Worm (Caenorhabditis elegans) whole organism, midembryonic: ENCODE results near the gene nhr-127.

Experiments used
- T22C8.4 ChIP-seq: fragments of 200-800 bp; sonication (Bioruptor generic); IDR thresholded peaks from 2 replicates; pipeline ENCODE4 v1.3.6; 2022; ENCODE audit warnings: missing genetic modification characterization, missing compliant biosample characterization
- cog-1 ChIP-seq: sonication (generic microtip); optimal IDR thresholded peaks from 2 replicates; lab custom pipeline; 2016; ENCODE audit warnings: missing genetic modification characterization, missing compliant biosample characterization
- flt-1 ChIP-seq: fragments of 200-800 bp; sonication (Bioruptor generic); IDR thresholded peaks from 2 replicates; pipeline ENCODE4 v1.3.6; 2022; ENCODE audit warnings: missing genetic modification characterization, missing compliant biosample characterization
- klf-2 ChIP-seq: fragments of 200-800 bp; sonication (Bioruptor generic); conservative IDR thresholded peaks from 2 replicates; pipeline ENCODE4 v1.3.6; 2022; ENCODE audit warnings: missing genetic modification reagents, missing genetic modification characterization, missing compliant biosample characterization
- med-1 ChIP-seq: sonication (generic microtip); optimal IDR thresholded peaks from 2 replicates; lab custom pipeline; 2017; ENCODE audit warnings: missing genetic modification characterization, mild to moderate bottlenecking, missing compliant biosample characterization, antibody characterized with exemption, missing genetic modification reagents; ENCODE audit not compliant: insufficient read depth
- ref-1 ChIP-seq: fragments of 200-800 bp; sonication (Bioruptor generic); conservative IDR thresholded peaks from 2 replicates; pipeline ENCODE4 v1.3.6; 2022; ENCODE audit warnings: missing genetic modification reagents, missing genetic modification characterization, missing compliant biosample characterization
- tab-1 ChIP-seq: fragments of 200-800 bp; sonication (Bioruptor generic); IDR thresholded peaks from 2 replicates; pipeline ENCODE4 v1.3.6; 2022; ENCODE audit warnings: missing genetic modification characterization, missing compliant biosample characterization
- ztf-23 ChIP-seq: fragments of 200-800 bp; sonication (Bioruptor generic); IDR thresholded peaks from 2 replicates; pipeline ENCODE4 v1.3.6; 2022; ENCODE audit warnings: missing genetic modification reagents, missing genetic modification characterization, missing compliant biosample characterization
- ztf-29 ChIP-seq: fragments of 200-800 bp; sonication (Bioruptor generic); IDR thresholded peaks from 2 replicates; pipeline ENCODE4 v1.3.6; 2022; ENCODE audit warnings: missing genetic modification reagents, missing genetic modification characterization, missing compliant biosample characterization

nhr-127 gene

DNA sequence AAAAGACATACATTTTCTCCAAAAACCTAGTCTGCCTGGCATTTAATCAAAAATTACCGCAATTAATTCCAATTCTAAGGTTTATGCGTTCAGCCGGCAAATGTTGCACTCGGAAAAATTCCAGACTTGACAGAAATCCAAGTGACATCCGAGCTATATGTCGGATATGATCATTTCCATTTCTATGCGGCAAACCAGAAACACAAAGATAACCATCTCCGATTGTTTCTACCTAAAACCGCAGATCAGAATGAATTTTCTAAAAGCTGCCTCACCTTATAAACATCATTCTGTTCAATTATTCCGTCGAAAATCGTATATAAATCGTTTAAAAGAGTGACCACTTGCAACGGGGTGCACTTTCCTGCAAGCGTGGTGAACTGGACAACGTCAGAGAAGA is 10.7 kb upstream of the nhr-127 start:
- no peak for TF ChIP-seq ztf-23 (GFP tag; lab: Robert Waterston, UW)
- TF ChIP-seq med-1: no peak
- TF ChIP-seq T22C8.4 (GFP tag; lab: Robert Waterston, UW): no peak
- TF ChIP-seq ztf-29 (GFP tag; lab: Robert Waterston, UW): no peak
- no peak for TF ChIP-seq flt-1
- TF ChIP-seq klf-2 (GFP tag; lab: Robert Waterston, UW): no peak
- TF ChIP-seq ref-1 (GFP tag; lab: Robert Waterston, UW): no peak
- no peak for TF ChIP-seq tab-1 (GFP tag; lab: Robert Waterston, UW)
- TF ChIP-seq cog-1 (tag; lab: Kevin White, UChicago): no peak

DNA sequence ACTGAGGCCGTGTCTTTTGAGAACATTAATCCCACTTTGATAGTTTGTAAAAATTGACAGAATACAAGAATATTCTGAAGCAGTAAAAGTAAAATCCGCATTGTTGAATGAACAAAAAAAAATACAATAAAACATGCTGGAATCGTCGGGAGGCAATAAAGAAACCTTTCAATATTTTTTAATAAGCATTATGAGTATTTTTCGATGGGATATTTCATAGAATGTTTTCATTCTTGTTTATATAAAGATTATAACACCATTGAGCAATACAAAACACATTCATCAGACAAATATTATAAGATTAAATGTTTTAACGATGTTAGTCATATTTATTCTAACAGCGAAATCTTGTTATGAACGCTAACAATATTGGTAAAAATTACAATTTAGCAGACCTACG is 6.1 kb upstream of the nhr-127 start, which contains the start of gene gcy-20:
TSS of gene gcy-20 (minus strand) at position 101 of the 400 bp plus-strand sequence.
- TF ChIP-seq flt-1 (no peak), T22C8.4 (GFP tag; lab: Robert Waterston, UW) (no peak)

DNA sequence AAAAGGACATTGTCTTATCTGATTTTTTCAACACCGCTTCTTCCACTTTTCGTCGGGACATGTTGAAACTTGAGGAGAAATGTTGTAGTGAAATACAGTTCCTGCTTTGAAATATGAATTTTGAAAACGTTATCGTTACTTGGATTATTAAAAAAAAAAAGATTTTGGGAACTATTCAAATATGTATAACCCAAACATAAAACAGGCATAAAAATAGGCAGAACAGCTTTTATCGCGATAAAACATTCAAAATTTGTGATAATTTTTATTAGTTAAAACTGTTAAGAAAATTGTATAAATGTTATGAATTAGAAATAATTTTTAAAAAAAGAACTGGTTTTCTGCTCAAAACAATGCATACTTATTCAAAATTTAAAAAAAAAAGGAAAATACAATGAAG is 3.4 kb upstream of the nhr-127 start, which contains the start of gene bgnt-1.3:
TSS of gene bgnt-1.3 (minus strand) at position 101 of the 400 bp plus-strand sequence.
- TF ChIP-seq ref-1 (GFP tag; lab: Robert Waterston, UW): no peak
- TF ChIP-seq med-1: no peak
- TF ChIP-seq T22C8.4 (GFP tag; lab: Robert Waterston, UW): no peak
- TF ChIP-seq klf-2 (GFP tag; lab: Robert Waterston, UW): no peak
- TF ChIP-seq flt-1: no peak
- no peak for TF ChIP-seq cog-1 (tag; lab: Kevin White, UChicago)
- TF ChIP-seq ztf-29 (GFP tag; lab: Robert Waterston, UW): no peak
- no peak for TF ChIP-seq ztf-23 (GFP tag; lab: Robert Waterston, UW)

DNA sequence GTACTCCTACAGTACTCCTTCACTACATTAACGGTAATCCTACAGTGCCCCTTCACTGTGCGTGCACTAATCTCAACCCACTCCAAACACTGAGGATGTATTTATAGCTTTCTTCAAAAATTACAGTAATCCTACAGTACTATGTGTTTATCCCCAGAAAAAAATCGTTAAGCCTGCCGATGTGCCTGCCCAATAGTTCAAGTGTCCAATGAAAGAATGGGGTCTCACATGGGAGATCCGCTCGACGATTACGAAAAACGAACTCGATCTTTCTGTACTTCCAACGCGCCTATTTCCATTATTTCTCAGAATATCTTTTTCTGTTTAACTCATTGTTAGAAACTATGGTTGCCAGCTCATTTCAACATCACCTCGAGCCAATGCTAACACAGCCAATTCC is 1.6 kb upstream of the nhr-127 start, which contains the start of gene nhr-218:
TSS of gene nhr-218 (plus strand) at position 301 of the 400 bp plus-strand sequence.
- no peak for TF ChIP-seq ref-1 (GFP tag; lab: Robert Waterston, UW)
- no peak for TF ChIP-seq klf-2 (GFP tag; lab: Robert Waterston, UW)
- TF ChIP-seq ztf-29 (GFP tag; lab: Robert Waterston, UW): no peak
- TF ChIP-seq ztf-23 (GFP tag; lab: Robert Waterston, UW): no peak
- no peak for TF ChIP-seq cog-1 (tag; lab: Kevin White, UChicago)
- no peak for TF ChIP-seq tab-1 (GFP tag; lab: Robert Waterston, UW)
- TF ChIP-seq T22C8.4 (GFP tag; lab: Robert Waterston, UW): no peak
- TF ChIP-seq flt-1: no peak
- TF ChIP-seq med-1: no peak

DNA sequence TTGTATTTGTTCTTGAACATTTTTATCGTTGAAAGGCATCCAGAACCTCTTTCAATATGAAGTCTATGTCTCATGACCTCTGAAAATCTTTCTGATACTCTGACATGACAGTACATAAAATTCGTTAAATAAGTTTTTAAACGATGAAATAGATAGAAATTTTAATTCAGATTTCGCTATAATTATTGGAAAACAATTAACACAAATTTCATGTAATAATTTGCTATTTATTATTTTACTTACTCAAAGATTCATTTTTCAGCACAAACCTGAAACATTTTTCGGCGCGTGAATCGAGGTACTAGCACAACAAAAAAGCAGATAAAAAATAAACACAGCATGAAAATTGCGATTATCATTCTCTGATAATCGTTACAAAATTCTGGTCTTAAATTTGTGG is 6.7 kb downstream of the nhr-127 start, which contains the start of gene T13F3.4:
TSS of gene T13F3.4 (minus strand) at position 101 of the 400 bp plus-strand sequence.
- TF ChIP-seq ref-1 (GFP tag; lab: Robert Waterston, UW) (no peak), T22C8.4 (GFP tag; lab: Robert Waterston, UW) (no peak), flt-1 (no peak), klf-2 (GFP tag; lab: Robert Waterston, UW) (no peak)

- TF ChIP-seq ztf-29 (GFP tag; lab: Robert Waterston, UW) (no peak), med-1 (no peak), klf-2 (GFP tag; lab: Robert Waterston, UW) (no peak), ref-1 (GFP tag; lab: Robert Waterston, UW) (no peak), flt-1 (no peak), ztf-23 (GFP tag; lab: Robert Waterston, UW) (no peak), cog-1 (tag; lab: Kevin White, UChicago) (no peak)
Measured at ce11 chrV:16269556-16269955, 9.8 kb downstream of the nhr-127 start, which contains the start of the genes fbxa-2 and T13F3.8. fbxa-2 (minus strand) TSS chrV:16269656. T13F3.8 (plus strand) TSS chrV:16269800.

- TF ChIP-seq med-1: no peak
- no peak for TF ChIP-seq ref-1 (GFP tag; lab: Robert Waterston, UW)
- no peak for TF ChIP-seq ztf-29 (GFP tag; lab: Robert Waterston, UW)
- TF ChIP-seq klf-2 (GFP tag; lab: Robert Waterston, UW): no peak
- TF ChIP-seq T22C8.4 (GFP tag; lab: Robert Waterston, UW): no peak
- no peak for TF ChIP-seq ztf-23 (GFP tag; lab: Robert Waterston, UW)
- no peak for TF ChIP-seq cog-1 (tag; lab: Kevin White, UChicago)
- no peak for TF ChIP-seq flt-1
- no peak for TF ChIP-seq tab-1 (GFP tag; lab: Robert Waterston, UW)
Measured at ce11 chrV:16271121-16271520, 11.3 kb downstream of the nhr-127 start, which contains the start of gene T13F3.6. T13F3.6 (minus strand) TSS chrV:16271221.

DNA sequence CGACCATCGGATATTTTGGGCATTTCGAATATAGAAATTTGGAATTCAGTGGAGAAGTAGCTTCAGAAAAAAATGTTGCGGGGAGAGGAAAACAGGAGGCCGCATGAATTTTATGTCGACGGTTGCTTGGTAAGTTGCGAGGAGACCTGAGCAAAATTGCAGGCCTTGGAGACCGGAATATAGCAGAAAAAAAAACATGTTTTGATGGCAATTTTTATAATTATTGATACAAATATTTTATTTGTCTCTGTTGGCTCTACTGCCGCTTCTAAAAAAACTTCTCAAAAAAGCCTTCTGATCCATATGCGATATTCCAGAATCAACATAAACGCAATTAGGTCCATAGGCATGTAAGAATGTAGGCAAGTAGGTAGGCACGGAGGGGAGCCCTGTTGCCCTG is 15.6 kb downstream of the nhr-127 start, which contains the start of gene pacl-1:
TSS of gene pacl-1 (minus strand) at position 101 of the 400 bp plus-strand sequence.
- TF ChIP-seq ztf-29 (GFP tag; lab: Robert Waterston, UW): no peak
- TF ChIP-seq klf-2 (GFP tag; lab: Robert Waterston, UW): no peak
- no peak for TF ChIP-seq flt-1
- TF ChIP-seq med-1: no peak
- TF ChIP-seq ztf-23 (GFP tag; lab: Robert Waterston, UW): no peak
- TF ChIP-seq tab-1 (GFP tag; lab: Robert Waterston, UW): no peak
- no peak for TF ChIP-seq cog-1 (tag; lab: Kevin White, UChicago)
- no peak for TF ChIP-seq ref-1 (GFP tag; lab: Robert Waterston, UW)
- TF ChIP-seq T22C8.4 (GFP tag; lab: Robert Waterston, UW): no peak

- TF ChIP-seq T22C8.4 (GFP tag; lab: Robert Waterston, UW): no peak
- TF ChIP-seq klf-2 (GFP tag; lab: Robert Waterston, UW): no peak
Measured at ce11 chrV:16277918-16278317, 18.1 kb downstream of the nhr-127 start, which contains the start of gene cyp-37B1. cyp-37B1 (plus strand) TSS chrV:16278116.

ce11 chrV:16282147-16282546 is 22.4 kb downstream of the nhr-127 start, which contains the start of gene F28G4.2:
F28G4.2 (minus strand) TSS chrV:16282321.
- TF ChIP-seq T22C8.4 (GFP tag; lab: Robert Waterston, UW) (no peak), ref-1 (GFP tag; lab: Robert Waterston, UW) (no peak)
